Fruit fly (Drosophila melanogaster): Measurements from ENCODE around the gene Jwa.
A peak's percentile ranks its signal among the peaks of the same experiment; 100 is the strongest.

Gene Jwa

DNA sequence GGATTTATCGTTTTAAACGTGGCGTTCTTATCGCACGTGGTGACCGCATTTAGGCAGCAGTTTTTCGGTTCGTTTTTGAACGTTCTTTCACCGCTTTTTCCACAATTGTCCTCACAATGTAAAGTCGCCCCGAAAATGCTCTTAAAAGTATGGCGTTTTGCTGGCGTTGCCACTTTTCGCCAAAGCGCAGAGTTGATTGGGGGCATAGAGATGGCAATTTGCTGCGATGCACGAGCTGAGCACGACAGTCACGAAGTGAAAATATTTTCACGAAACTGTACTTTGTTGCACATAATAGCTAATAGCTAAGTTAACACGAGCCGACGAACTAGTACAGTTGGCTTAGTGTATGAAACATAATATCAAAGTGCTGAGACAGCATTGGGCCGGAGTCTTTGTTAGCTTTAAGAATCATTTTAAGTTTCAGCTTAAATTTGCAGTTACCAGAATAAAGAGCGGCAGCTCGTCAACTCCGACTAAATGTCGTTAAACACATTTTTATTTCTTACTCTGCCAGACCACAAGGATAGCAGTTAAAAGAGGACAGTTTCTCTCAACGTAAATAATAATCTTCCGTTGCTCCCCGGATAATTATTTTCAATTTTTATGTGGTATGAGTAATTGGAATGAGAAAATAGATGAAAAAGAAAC, 16.7 kb downstream of the Jwa start, which contains the start of gene msl-1 (continued):
- peak; percentile 98 for TF ChIP-seq bbx (GFP tag; IDR thresholded peaks at IDR 0.05; ENCODE audit: partially characterized antibody)
- TF ChIP-seq ssp (GFP tag; IDR thresholded peaks at IDR 0.05) = peak; percentile 26; the same call in 1 of the 2 replicates
- TF ChIP-seq tx (GFP tag; optimal IDR thresholded peaks at IDR 0.05) = peak; percentile 11
- no peak for TF ChIP-seq bowl (GFP tag; IDR thresholded peaks at IDR 0.05)
- peak; percentile 49 for TF ChIP-seq NC2β (GFP tag; optimal IDR thresholded peaks at IDR 0.05)
- TF ChIP-seq CG1233 (GFP tag; optimal IDR thresholded peaks at IDR 0.05) = no peak
- peak; percentile 93 for TF ChIP-seq Scr (GFP tag; IDR thresholded peaks at IDR 0.05; ENCODE audit: partially characterized antibody)
- TF ChIP-seq zen2 (GFP tag; IDR thresholded peaks at IDR 0.05; ENCODE audit: partially characterized antibody) = peak; percentile 95
- no peak for TF ChIP-seq maf-S (GFP tag; optimal IDR thresholded peaks at IDR 0.05)
- TF ChIP-seq CG17361 (GFP tag; IDR thresholded peaks at IDR 0.05) = no peak
- TF ChIP-seq CG3838 (GFP tag; optimal IDR thresholded peaks at IDR 0.05) = no peak
- peak; percentile 52 for TF ChIP-seq Lhr (GFP tag; optimal IDR thresholded peaks at IDR 0.05)
- TF ChIP-seq lilli (GFP tag; optimal IDR thresholded peaks at IDR 0.05) = peak; percentile 55
- no peak for TF ChIP-seq CG31224 (GFP tag; IDR thresholded peaks at IDR 0.05)
- peak; percentile 27 for TF ChIP-seq HmgZ (tag; optimal IDR thresholded peaks at IDR 0.05)
- TF ChIP-seq hb (GFP tag; IDR thresholded peaks at IDR 0.05; ENCODE audit: partially characterized antibody) = peak; percentile 94
- TF ChIP-seq sug (tag; optimal IDR thresholded peaks at IDR 0.05) = peak; percentile 58
- peak; percentile 25 for TF ChIP-seq D (optimal IDR thresholded peaks at IDR 0.05)
- no peak for TF ChIP-seq D (GFP tag; optimal IDR thresholded peaks at IDR 0.05)
- peak; percentile 9; the same call in 1 of the 2 replicates for TF ChIP-seq CG32772 (GFP tag; IDR thresholded peaks at IDR 0.05)
- TF ChIP-seq CG12391 (tag; optimal IDR thresholded peaks at IDR 0.05) = peak; percentile 2
- no peak for TF ChIP-seq CG31441 (GFP tag; IDR thresholded peaks at IDR 0.05)
- peak; percentile 45; the same call in 1 of the 2 replicates for TF ChIP-seq al (GFP tag; IDR thresholded peaks at IDR 0.05)
- peak; percentile 98 for TF ChIP-seq amos (GFP tag; IDR thresholded peaks at IDR 0.05; ENCODE audit: partially characterized antibody)
- TF ChIP-seq vfl (GFP tag; optimal IDR thresholded peaks at IDR 0.05) = peak; percentile 12
- peak; percentile 58 for TF ChIP-seq CG7786 (GFP tag; optimal IDR thresholded peaks at IDR 0.05)
- TF ChIP-seq CG9727 (GFP tag; optimal IDR thresholded peaks at IDR 0.05) = peak; percentile 26
- peak; percentile 92 for TF ChIP-seq Sry-δ (GFP tag; optimal IDR thresholded peaks at IDR 0.05)
- no peak for TF ChIP-seq twi (tag; optimal IDR thresholded peaks at IDR 0.05)
- peak; percentile 31 for TF ChIP-seq CG30403 (GFP tag; optimal IDR thresholded peaks at IDR 0.05)
- peak; percentile 62; the same call in 1 of the 2 replicates for TF ChIP-seq sob (GFP tag; IDR thresholded peaks at IDR 0.05)
- no peak for TF ChIP-seq CG4282 (GFP tag; optimal IDR thresholded peaks at IDR 0.05)
- TF ChIP-seq crc (GFP tag; optimal IDR thresholded peaks at IDR 0.05) = no peak
- no peak for TF ChIP-seq CG33557 (GFP tag; optimal IDR thresholded peaks at IDR 0.05)
- no peak for TF ChIP-seq CG7556 (GFP tag; optimal IDR thresholded peaks at IDR 0.05)
- no peak for TF ChIP-seq abd-A (tag; optimal IDR thresholded peaks at IDR 0.05)
- 0 out of 2 replicates have a peak, but pooled peaks have one; percentile 10 for TF ChIP-seq CG14667 (GFP tag; IDR thresholded peaks at IDR 0.05)
- peak; percentile 94 for TF ChIP-seq CG7963 (GFP tag; IDR thresholded peaks at IDR 0.05; ENCODE audit: partially characterized antibody)
- peak; percentile 41 for TF ChIP-seq Hsf (GFP tag; optimal IDR thresholded peaks at IDR 0.05)
- TF ChIP-seq CG8290 (GFP tag; optimal IDR thresholded peaks at IDR 0.05) = no peak
- TF ChIP-seq CG8290 (tag; optimal IDR thresholded peaks at IDR 0.05) = peak in 1 of 2 experiments; percentile 49
- no peak for TF ChIP-seq CG18764 (GFP tag; optimal IDR thresholded peaks at IDR 0.05)
- peak; percentile 5 for TF ChIP-seq Dip3 (GFP tag; optimal IDR thresholded peaks at IDR 0.05)
- TF ChIP-seq CG8944 (GFP tag; optimal IDR thresholded peaks at IDR 0.05) = peak; percentile 39
- TF ChIP-seq CoRest (tag; optimal IDR thresholded peaks at IDR 0.05) = no peak
- no peak for TF ChIP-seq salm (tag; optimal IDR thresholded peaks at IDR 0.05)
- TF ChIP-seq fd64A (GFP tag; optimal IDR thresholded peaks at IDR 0.05) = no peak
- peak; percentile 92 for TF ChIP-seq MESR4 (GFP tag; optimal IDR thresholded peaks at IDR 0.05)
- TF ChIP-seq CG10565 (GFP tag; optimal IDR thresholded peaks at IDR 0.05) = no peak
- no peak for TF ChIP-seq en (GFP tag; optimal IDR thresholded peaks at IDR 0.05)
- no peak for TF ChIP-seq C15 (GFP tag; IDR thresholded peaks at IDR 0.05)

Measured in whole organism, embryonic.